Worm (Caenorhabditis elegans): ENCODE measurements around the gene Y9C9A.13.

- TF ChIP-seq dve-1 (tag; optimal IDR thresholded peaks at IDR 0.05) (no peak), ceh-34 (tag; optimal IDR thresholded peaks at IDR 0.05) (no peak), nhr-11 (tag; optimal IDR thresholded peaks at IDR 0.05) (no peak), che-1 (tag; optimal IDR thresholded peaks at IDR 0.05) (no peak)
These were observed 35.2 kb downstream of the Y9C9A.13 start, which contains the start of gene str-153 for ce11 chrIV:4934103-4934502.
